1 worm cellular context compared by ENCODE assay signal in genomic region chrV:2638545-2638944, ce11.
TF ChIP-seq lines count a peak whose summit lies in the region.

Gene W02H5.19, plus strand, starts transcription at chrV:2638890.

TF ChIP-seq in whole organism, L4 larva, 104 proteins besides CTCF, POLR2A, EP300 and RAD21 (continued from another document):
- TF ChIP-seq nhr-77 (tag; optimal IDR thresholded peaks at IDR 0.05; lab: Kevin White, UChicago): no peak
- 0 out of 2 replicates have a peak, but pooled peaks have one; percentile 45 for TF ChIP-seq zfp-3 (GFP tag; conservative IDR thresholded peaks at IDR 0.05; lab: Robert Waterston, UW)
- TF ChIP-seq F44E2.7 (GFP tag; IDR thresholded peaks at IDR 0.05; lab: Robert Waterston, UW): no peak
- TF ChIP-seq sdz-12 (GFP tag; optimal IDR thresholded peaks at IDR 0.05; lab: Kevin White, UChicago): no peak
- TF ChIP-seq nhr-111 (GFP tag; optimal IDR thresholded peaks at IDR 0.05; lab: Kevin White, UChicago): no peak
- no peak for TF ChIP-seq zip-2 (tag; optimal IDR thresholded peaks at IDR 0.05; lab: Kevin White, UChicago)
- TF ChIP-seq lim-7 (GFP tag; IDR thresholded peaks at IDR 0.05; lab: Robert Waterston, UW): no peak
- peak; percentile 27 for TF ChIP-seq nhr-28 (tag; optimal IDR thresholded peaks at IDR 0.05; lab: Kevin White, UChicago)
- TF ChIP-seq jun-1 (tag; optimal IDR thresholded peaks at IDR 0.05; lab: Kevin White, UChicago): no peak
- TF ChIP-seq dpl-1 (GFP tag; optimal IDR thresholded peaks at IDR 0.05; lab: Kevin White, UChicago): peak; percentile 98
- TF ChIP-seq dmd-9 (GFP tag; IDR thresholded peaks at IDR 0.05; lab: Robert Waterston, UW): peak; percentile 90
- peak; percentile 2 for TF ChIP-seq nhr-48 (tag; optimal IDR thresholded peaks at IDR 0.05; lab: Kevin White, UChicago)
- TF ChIP-seq spr-1 (tag; optimal IDR thresholded peaks at IDR 0.05; lab: Kevin White, UChicago): no peak
- TF ChIP-seq lin-13 (GFP tag; optimal IDR thresholded peaks at IDR 0.05; lab: Kevin White, UChicago): no peak
- peak; percentile 60 for TF ChIP-seq rbr-2 (tag; optimal IDR thresholded peaks at IDR 0.05; lab: Kevin White, UChicago)
- peak; percentile 85 for TF ChIP-seq lin-38 (GFP tag; IDR thresholded peaks at IDR 0.05; lab: Robert Waterston, UW)
- TF ChIP-seq daf-8 (GFP tag; IDR thresholded peaks at IDR 0.05; lab: Robert Waterston, UW): no peak
- no peak for TF ChIP-seq set-16 (GFP tag; IDR thresholded peaks at IDR 0.05; lab: Robert Waterston, UW)
- peak in 1 of 2 experiments; percentile 91 for TF ChIP-seq hif-1 (tag; optimal IDR thresholded peaks at IDR 0.05; lab: Kevin White, UChicago)
- no peak for TF ChIP-seq daf-12 (tag; optimal IDR thresholded peaks at IDR 0.05; lab: Kevin White, UChicago)
- TF ChIP-seq nhr-11 (tag; optimal IDR thresholded peaks at IDR 0.05; lab: Kevin White, UChicago): no peak
- no peak for TF ChIP-seq ceh-62 (tag; optimal IDR thresholded peaks at IDR 0.05; lab: Kevin White, UChicago)
TF ChIP-seq in whole organism, L4 larva: peak in this region for 37.
